Worm (Caenorhabditis elegans): ENCODE results near the gene F41H10.3.

Gene F41H10.3

ce11 chrIV:5354564-5354963 lies 15.0 kb upstream of the F41H10.3 start:
- TF ChIP-seq lsy-2 (tag; optimal IDR thresholded peaks at IDR 0.05) (no peak), ceh-82 (tag; optimal IDR thresholded peaks at IDR 0.05) (no peak), hpl-2 (GFP tag; optimal IDR thresholded peaks at IDR 0.05) (no peak), rnt-1 (tag; optimal IDR thresholded peaks at IDR 0.05) (no peak), tlp-1 (tag; optimal IDR thresholded peaks at IDR 0.05) (no peak), unc-98 (GFP tag; IDR thresholded peaks at IDR 0.05) (no peak), C34B4.2 (tag; optimal IDR thresholded peaks at IDR 0.05) (no peak), egl-27 (tag; optimal IDR thresholded peaks at IDR 0.05) (no peak), nhr-85 (tag) (no peak), nhr-28 (tag; optimal IDR thresholded peaks at IDR 0.05) (no peak), nhr-71 (tag; optimal IDR thresholded peaks at IDR 0.05) (no peak), elt-3 (tag; optimal IDR thresholded peaks at IDR 0.05) (no peak), unc-86 (tag; optimal IDR thresholded peaks at IDR 0.05) (no peak), nhr-19 (GFP tag; conservative IDR thresholded peaks at IDR 0.05) (no peak), dsc-1 (tag; optimal IDR thresholded peaks at IDR 0.05) (no peak), F16B12.6 (tag; optimal IDR thresholded peaks at IDR 0.05) (no peak), nhr-237 (tag; optimal IDR thresholded peaks at IDR 0.05) (no peak), grh-1 (GFP tag; IDR thresholded peaks at IDR 0.05) (no peak), nhr-20 (tag; optimal IDR thresholded peaks at IDR 0.05) (no peak), nhr-12 (tag; optimal IDR thresholded peaks at IDR 0.05) (no peak)

DNA sequence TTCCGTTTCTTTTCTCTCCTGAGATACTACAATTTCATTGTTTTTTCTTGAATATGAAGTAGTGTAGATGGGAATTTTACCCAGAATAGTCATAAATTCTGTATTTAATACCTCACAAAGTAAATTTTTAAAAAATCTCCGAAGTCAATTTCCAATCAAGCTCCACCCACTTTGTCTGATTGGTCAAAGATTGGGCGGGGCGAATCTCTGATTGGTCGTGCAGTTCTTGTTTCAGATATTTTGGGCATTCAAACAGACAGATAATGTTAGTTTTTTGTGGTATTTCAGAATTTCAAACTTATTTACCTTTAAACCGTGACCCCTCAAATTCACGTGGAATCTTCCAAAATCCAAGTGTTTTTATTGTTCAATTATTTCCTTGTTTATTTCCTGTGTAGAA lies 9.1 kb upstream of the F41H10.3 start, which contains the start of gene F41H10.5:
Gene F41H10.5 (plus strand): TSS at position 375 of the 400 bp plus-strand sequence.
- TF ChIP-seq alr-1 (tag; optimal IDR thresholded peaks at IDR 0.05; ENCODE audit: borderline replicate concordance) (no peak), dsc-1 (tag; optimal IDR thresholded peaks at IDR 0.05) (no peak), unc-30 (tag; optimal IDR thresholded peaks at IDR 0.05) (no peak), lir-3 (tag; optimal IDR thresholded peaks at IDR 0.05; ENCODE audit: poor library complexity) (no peak), mab-9 (GFP tag; IDR thresholded peaks at IDR 0.05) (no peak), aly-2 (tag; optimal IDR thresholded peaks at IDR 0.05) (no peak), unc-130 (tag; optimal IDR thresholded peaks at IDR 0.05) (no peak), ceh-63 (GFP tag; optimal IDR thresholded peaks at IDR 0.05) (no peak), lin-13 (GFP tag; optimal IDR thresholded peaks at IDR 0.05) (no peak), hpl-2 (GFP tag; optimal IDR thresholded peaks at IDR 0.05) (no peak), ztf-11 (tag; optimal IDR thresholded peaks at IDR 0.05) (no peak), efl-1 (optimal IDR thresholded peaks at IDR 0.05) (no peak), efl-1 (GFP tag; optimal IDR thresholded peaks at IDR 0.05 in 1 of 2) (no peak), nhr-47 (tag; optimal IDR thresholded peaks at IDR 0.05) (no peak), hlh-17 (GFP tag; optimal IDR thresholded peaks at IDR 0.05; ENCODE audit: borderline replicate concordance) (no peak)

DNA sequence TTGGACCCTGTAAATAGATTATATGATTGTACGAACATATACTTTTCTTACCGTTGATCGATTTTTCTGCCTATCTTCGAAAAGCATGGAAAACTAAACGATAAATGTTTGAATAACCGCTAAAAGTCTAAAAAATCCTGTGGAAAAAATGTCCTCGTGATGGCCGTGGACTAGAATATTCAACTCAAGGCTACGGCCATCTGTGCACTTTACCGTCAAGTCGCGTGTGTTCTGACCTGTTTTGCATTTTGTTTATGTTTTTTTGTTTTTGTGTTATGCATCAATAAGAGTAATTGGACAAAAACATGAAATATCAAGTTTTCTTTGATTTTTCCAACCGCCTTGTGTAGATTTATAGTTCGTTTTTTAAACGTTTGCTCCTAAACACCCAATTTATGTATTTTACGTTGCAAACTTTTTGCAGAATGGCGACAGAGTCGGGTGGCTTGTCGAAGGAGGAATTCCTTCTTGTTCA lies 5.4 kb upstream of the F41H10.3 start, which contains the start of the genes hda-6 and F41H10.4:
Gene hda-6 (minus strand): TSS at position 172 of the 475 bp plus-strand sequence.
Gene F41H10.4 (plus strand): TSS at position 425 of the 475 bp plus-strand sequence.
- TF ChIP-seq ceh-63 (GFP tag; optimal IDR thresholded peaks at IDR 0.05): no peak
- peak; percentile 79 for TF ChIP-seq nhr-20 (tag; optimal IDR thresholded peaks at IDR 0.05)
- no peak for TF ChIP-seq tlp-1 (tag; optimal IDR thresholded peaks at IDR 0.05)
- TF ChIP-seq tbx-2 (tag; optimal IDR thresholded peaks at IDR 0.05): peak; percentile 88
- peak; percentile 76 for TF ChIP-seq egl-13 (tag; optimal IDR thresholded peaks at IDR 0.05)
- peak; percentile 90 for TF ChIP-seq snu-23 (GFP tag; optimal IDR thresholded peaks at IDR 0.05)
- TF ChIP-seq xbp-1 (tag; optimal IDR thresholded peaks at IDR 0.05): peak; percentile 87
- peak in 2 of 6 experiments; percentile 31 to 42 for TF ChIP-seq elt-3 (tag; optimal IDR thresholded peaks at IDR 0.05)
- no peak for TF ChIP-seq pag-3 (tag; optimal IDR thresholded peaks at IDR 0.05; ENCODE audit: borderline replicate concordance, insufficient read depth)
- TF ChIP-seq Y116A8C.19 (tag; optimal IDR thresholded peaks at IDR 0.05; ENCODE audit: borderline replicate concordance): peak; percentile 27
- TF ChIP-seq nhr-76 (tag; optimal IDR thresholded peaks at IDR 0.05): no peak
- TF ChIP-seq mep-1 (tag; optimal IDR thresholded peaks at IDR 0.05): peak; percentile 93
- TF ChIP-seq hlh-4 (tag; optimal IDR thresholded peaks at IDR 0.05): no peak
- no peak for TF ChIP-seq fos-1 (tag; optimal IDR thresholded peaks at IDR 0.05)
- TF ChIP-seq fkh-8 (tag; optimal IDR thresholded peaks at IDR 0.05): peak; percentile 71
- TF ChIP-seq pax-3 (tag; optimal IDR thresholded peaks at IDR 0.05): peak; percentile 65
- TF ChIP-seq lin-14 (GFP tag; optimal IDR thresholded peaks at IDR 0.05): peak; percentile 88
- peak; percentile 96 for TF ChIP-seq lir-3 (tag; optimal IDR thresholded peaks at IDR 0.05; ENCODE audit: poor library complexity)
- peak; percentile 90 for TF ChIP-seq nhr-71 (tag; optimal IDR thresholded peaks at IDR 0.05)
- no peak for TF ChIP-seq ets-5 (GFP tag; IDR thresholded peaks at IDR 0.05)
- no peak for TF ChIP-seq hlh-17 (GFP tag; optimal IDR thresholded peaks at IDR 0.05; ENCODE audit: borderline replicate concordance)
- TF ChIP-seq lin-15B (tag; optimal IDR thresholded peaks at IDR 0.05): peak; percentile 66
- TF ChIP-seq unc-130 (tag; optimal IDR thresholded peaks at IDR 0.05): peak; percentile 92
- no peak for TF ChIP-seq fkh-10 (GFP tag; optimal IDR thresholded peaks at IDR 0.05)
- peak; percentile 55 to 68 (median 57) for TF ChIP-seq ceh-82 (tag; optimal IDR thresholded peaks at IDR 0.05)
